Fruit fly (Drosophila melanogaster): Measurements from ENCODE around the gene CG13950.
A peak's percentile ranks its signal among the peaks of the same experiment; 100 is the strongest.

The CG13950 gene

DNA sequence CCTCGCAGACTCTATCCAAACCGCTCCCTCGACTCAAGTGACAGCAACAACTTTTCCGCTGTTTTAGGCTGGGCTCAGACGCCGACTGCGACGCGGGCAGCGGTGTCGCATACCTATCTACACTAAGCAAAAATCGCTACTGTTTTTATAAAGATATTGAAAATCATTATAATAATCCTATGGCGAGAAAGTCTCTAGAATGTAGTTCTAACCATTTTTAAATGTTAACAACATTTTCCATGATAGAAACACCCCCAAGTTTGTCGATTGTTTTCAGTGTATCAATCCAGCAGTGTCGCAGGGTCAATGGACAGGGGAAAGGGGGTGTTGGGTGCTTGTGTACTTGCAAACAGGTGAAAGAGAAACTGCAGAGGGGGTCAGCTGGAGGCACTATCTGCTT, 5.9 kb downstream of the CG13950 start (continued):
- TF ChIP-seq Fer2 (tag; optimal IDR thresholded peaks at IDR 0.05): peak; percentile 88
- peak; percentile 91 for TF ChIP-seq CG11093 (GFP tag; IDR thresholded peaks at IDR 0.05)
- TF ChIP-seq Scr (GFP tag; IDR thresholded peaks at IDR 0.05; ENCODE audit: partially characterized antibody): no peak
- peak; percentile 98 for TF ChIP-seq Drgx (GFP tag; IDR thresholded peaks at IDR 0.05)
- peak; percentile 97 for TF ChIP-seq CG2120 (GFP tag; optimal IDR thresholded peaks at IDR 0.05)
- TF ChIP-seq lilli (GFP tag; optimal IDR thresholded peaks at IDR 0.05): peak; percentile 98
- peak; percentile 94 for TF ChIP-seq Dad (GFP tag; optimal IDR thresholded peaks at IDR 0.05)
- TF ChIP-seq Hr78 (GFP tag; optimal IDR thresholded peaks at IDR 0.05): peak in 1 of 2 experiments; percentile 94
- TF ChIP-seq CG11085 (GFP tag; IDR thresholded peaks at IDR 0.05): peak; percentile 89
- peak; percentile 85 for TF ChIP-seq CG10543 (GFP tag; optimal IDR thresholded peaks at IDR 0.05)
- peak; percentile 92 for TF ChIP-seq D19A (tag; optimal IDR thresholded peaks at IDR 0.05)
- peak; percentile 98 for TF ChIP-seq lab (GFP tag; optimal IDR thresholded peaks at IDR 0.05)
- TF ChIP-seq CG8388 (GFP tag; optimal IDR thresholded peaks at IDR 0.05): peak; percentile 95
- TF ChIP-seq Ada2b (GFP tag; IDR thresholded peaks at IDR 0.05): peak; percentile 97
- TF ChIP-seq CG1233 (GFP tag; optimal IDR thresholded peaks at IDR 0.05): peak; percentile 96
- peak; percentile 89 for TF ChIP-seq shn (GFP tag; optimal IDR thresholded peaks at IDR 0.05)
- TF ChIP-seq CG8478 (optimal IDR thresholded peaks at IDR 0.05): no peak
- peak; percentile 97 for TF ChIP-seq slbo (GFP tag; IDR thresholded peaks at IDR 0.05)
- TF ChIP-seq Doc3 (GFP tag; IDR thresholded peaks at IDR 0.05; ENCODE audit: partially characterized antibody): no peak
- TF ChIP-seq CG10565 (GFP tag; optimal IDR thresholded peaks at IDR 0.05): peak; percentile 84
- TF ChIP-seq CG15479 (GFP tag; optimal IDR thresholded peaks at IDR 0.05): peak; percentile 91
- peak; percentile 92 for TF ChIP-seq CG15011 (GFP tag; optimal IDR thresholded peaks at IDR 0.05)
- peak; percentile 97 for TF ChIP-seq CG9817 (tag; optimal IDR thresholded peaks at IDR 0.05)
- peak; percentile 62 for TF ChIP-seq MESR4 (GFP tag; optimal IDR thresholded peaks at IDR 0.05)
- TF ChIP-seq ase (GFP tag; IDR thresholded peaks at IDR 0.05): peak; percentile 96
- TF ChIP-seq B-H2 (GFP tag; optimal IDR thresholded peaks at IDR 0.05): peak; percentile 82
- TF ChIP-seq bigmax (GFP tag; optimal IDR thresholded peaks at IDR 0.05): peak; percentile 69
- peak; percentile 94 for TF ChIP-seq C15 (GFP tag; IDR thresholded peaks at IDR 0.05)
- peak; percentile 72 for TF ChIP-seq CG14965 (GFP tag; optimal IDR thresholded peaks at IDR 0.05; ENCODE audit: borderline replicate concordance)
- TF ChIP-seq CG8924 (tag; optimal IDR thresholded peaks at IDR 0.05): peak; percentile 97
- peak; percentile 87 for TF ChIP-seq Usf (GFP tag; optimal IDR thresholded peaks at IDR 0.05)
- TF ChIP-seq CG8290 (GFP tag; optimal IDR thresholded peaks at IDR 0.05): peak; percentile 93
- TF ChIP-seq CG8290 (tag; optimal IDR thresholded peaks at IDR 0.05): peak; percentile 70 to 98
- TF ChIP-seq Dbx (GFP tag; IDR thresholded peaks at IDR 0.05): peak; percentile 97
- TF ChIP-seq disco-r (GFP tag; optimal IDR thresholded peaks at IDR 0.05): peak; percentile 89
- TF ChIP-seq Hr3 (GFP tag; optimal IDR thresholded peaks at IDR 0.05): peak; percentile 95
- peak; percentile 83 for TF ChIP-seq slou (GFP tag; optimal IDR thresholded peaks at IDR 0.05)
- TF ChIP-seq YL-1 (GFP tag; optimal IDR thresholded peaks at IDR 0.05): peak; percentile 68
- peak; percentile 91 for TF ChIP-seq MBD-R2 (GFP tag; IDR thresholded peaks at IDR 0.05)
- peak; percentile 90 for TF ChIP-seq CG10267 (tag; optimal IDR thresholded peaks at IDR 0.05)
- TF ChIP-seq CG1832 (GFP tag; optimal IDR thresholded peaks at IDR 0.05): peak; percentile 57
- peak; percentile 92 for TF ChIP-seq CG10147 (GFP tag; optimal IDR thresholded peaks at IDR 0.05)
- peak in 1 of 2 experiments; percentile 66 for TF ChIP-seq crp (GFP tag; optimal IDR thresholded peaks at IDR 0.05)
- peak; percentile 89 to 96 for TF ChIP-seq bsh (GFP tag; optimal IDR thresholded peaks at IDR 0.05)
- TF ChIP-seq tio (GFP tag; optimal IDR thresholded peaks at IDR 0.05): peak; percentile 96
- peak; percentile 97 for TF ChIP-seq dysf (GFP tag; IDR thresholded peaks at IDR 0.05)
- peak; percentile 16 for TF ChIP-seq pzg (GFP tag; optimal IDR thresholded peaks at IDR 0.05)
- TF ChIP-seq sima (GFP tag; optimal IDR thresholded peaks at IDR 0.05): peak; percentile 88
- TF ChIP-seq Dll (GFP tag; IDR thresholded peaks at IDR 0.05; ENCODE audit: partially characterized antibody): no peak
- TF ChIP-seq kah (GFP tag; optimal IDR thresholded peaks at IDR 0.05): peak; percentile 91

Measured in whole organism, embryonic.